Worm (Caenorhabditis elegans) whole organism, late embryonic: Measurements from ENCODE around the gene Y60A3A.19.

Source experiments
- F13H6.1 ChIP-seq: sonication (generic microtip); optimal IDR thresholded peaks from 2 replicates; lab custom pipeline; 2016; ENCODE audit warnings: missing genetic modification characterization, missing compliant biosample characterization
- ceh-14 ChIP-seq: sonication (generic microtip); optimal IDR thresholded peaks from 2 replicates; lab custom pipeline; 2016; ENCODE audit warnings: missing genotype, missing genetic modification characterization, missing compliant biosample characterization
- ceh-22 ChIP-seq: sonication (generic microtip); optimal IDR thresholded peaks from 2 replicates; lab custom pipeline; 2017; ENCODE audit warnings: missing biosample characterization, missing genetic modification characterization
- hlh-30 ChIP-seq: sonication (generic microtip); optimal IDR thresholded peaks from 2 replicates; lab custom pipeline; 2017; ENCODE audit warnings: antibody characterized with exemption, missing genetic modification characterization, missing compliant biosample characterization; ENCODE audit not compliant: insufficient read depth
- lim-6 ChIP-seq: sonication (generic microtip); optimal IDR thresholded peaks from 2 replicates; lab custom pipeline; 2016; ENCODE audit warnings: missing genetic modification characterization, missing compliant biosample characterization
- madf-2 ChIP-seq: sonication (generic microtip); optimal IDR thresholded peaks from 2 replicates; lab custom pipeline; 2017; ENCODE audit warnings: missing genetic modification characterization, missing compliant biosample characterization
- nhr-11 ChIP-seq: fragments of 150-350 bp; optimal IDR thresholded peaks from 2 replicates; lab custom pipeline; 2014; ENCODE audit warnings: missing biosample characterization, missing genetic modification characterization
- pqm-1 ChIP-seq: sonication (generic microtip); optimal IDR thresholded peaks from 2 replicates; lab custom pipeline; 2016; ENCODE audit warnings: missing genetic modification characterization, missing compliant biosample characterization
- pros-1 ChIP-seq: fragments of 150-350 bp; optimal IDR thresholded peaks from 2 replicates; lab custom pipeline; 2014; ENCODE audit warnings: missing biosample characterization, missing genetic modification reagents, missing genetic modification characterization
- ref-2 ChIP-seq: sonication (generic microtip); optimal IDR thresholded peaks from 2 replicates; lab custom pipeline; 2016; ENCODE audit warnings: missing genetic modification characterization, missing compliant biosample characterization
- sdc-2 ChIP-seq: sonication (generic microtip); optimal IDR thresholded peaks from 2 replicates; lab custom pipeline; 2016; ENCODE audit warnings: missing genotype, missing genetic modification characterization, missing compliant biosample characterization

- TF ChIP-seq madf-2 (tag; lab: Kevin White, UChicago) (no peak), sdc-2 (tag; lab: Kevin White, UChicago) (no peak), lim-6 (tag; lab: Kevin White, UChicago) (no peak), pqm-1 (tag; lab: Kevin White, UChicago) (no peak), ref-2 (no peak), ceh-22 (tag; lab: Kevin White, UChicago) (no peak), hlh-30 (no peak), ceh-14 (tag; lab: Kevin White, UChicago) (no peak), nhr-11 (tag; lab: Kevin White, UChicago) (no peak), pros-1 (no peak), F13H6.1 (no peak)
Measured at ce11 chrV:19907365-19907764, 9.0 kb upstream of the Y60A3A.19 start, which contains the start of gene fars-2.
